Fruit fly (Drosophila melanogaster) whole organism, embryonic: ENCODE data around the gene Fam92.

ENCODE experiments used
- Atf3 ChIP-seq: fragments of 200-800 bp; sonication (Bioruptor generic); optimal IDR thresholded peaks from 3 replicates; lab custom pipeline; 2016; ENCODE audit warnings: missing biosample characterization, missing genetic modification characterization
- Blimp-1 ChIP-seq: fragments of 200-800 bp; sonication (Bioruptor generic); optimal IDR thresholded peaks from 3 replicates; lab custom pipeline; 2018; ENCODE audit warnings: missing biosample characterization, missing genetic modification characterization, mild to moderate bottlenecking, moderate library complexity, missing genetic modification reagents
- CG10267 ChIP-seq: fragments of 200-800 bp; sonication (Bioruptor generic); optimal IDR thresholded peaks from 2 replicates; lab custom pipeline; 2018; ENCODE audit warnings: missing biosample characterization, mild to moderate bottlenecking, missing genetic modification characterization, moderate library complexity
- CG12155 ChIP-seq: fragments of 200-800 bp; sonication (Bioruptor generic); optimal IDR thresholded peaks from 3 replicates; lab custom pipeline; 2016; ENCODE audit warnings: missing biosample characterization, missing genetic modification characterization
- CG12236 ChIP-seq: fragments of 200-800 bp; sonication (Bioruptor generic); optimal IDR thresholded peaks from 2 replicates; lab custom pipeline; 2016; ENCODE audit warnings: missing biosample characterization, missing genetic modification characterization
- CG13624 ChIP-seq: fragments of 200-800 bp; sonication (Bioruptor generic); optimal IDR thresholded peaks from 2 replicates; lab custom pipeline; 2016; ENCODE audit warnings: missing biosample characterization, missing genetic modification characterization
- CG17612 ChIP-seq: fragments of 200-800 bp; sonication (Bioruptor generic); IDR thresholded peaks from 2 replicates; pipeline ENCODE4 v1.3.6; 2022; ENCODE audit warnings: missing biosample characterization, missing genetic modification characterization
- CG17829 ChIP-seq: fragments of 200-800 bp; optimal IDR thresholded peaks from 2 replicates; lab custom pipeline; 2019; ENCODE audit warnings: missing biosample characterization, mild to moderate bottlenecking, missing genetic modification characterization, moderate library complexity
- CG18619 ChIP-seq: fragments of 200-800 bp; sonication (Bioruptor generic); optimal IDR thresholded peaks from 3 replicates; lab custom pipeline; 2017; ENCODE audit warnings: missing biosample characterization, mild to moderate bottlenecking, missing genetic modification characterization
- CG2129 ChIP-seq: fragments of 200-800 bp; sonication (Bioruptor generic); IDR thresholded peaks from 2 replicates; pipeline ENCODE4 v1.3.6; 2022; ENCODE audit warnings: missing biosample characterization, missing genetic modification characterization; ENCODE audit not compliant: partially characterized antibody
- CG3281 ChIP-seq: fragments of 200-800 bp; sonication (Bioruptor generic); optimal IDR thresholded peaks from 3 replicates; lab custom pipeline; 2017; ENCODE audit warnings: missing biosample characterization, mild to moderate bottlenecking, missing genetic modification characterization
- CG3838 ChIP-seq: fragments of 200-800 bp; sonication (Bioruptor generic); optimal IDR thresholded peaks from 3 replicates; lab custom pipeline; 2016; ENCODE audit warnings: missing biosample characterization, missing genetic modification characterization
- CG6272 ChIP-seq: fragments of 200-800 bp; sonication (Bioruptor generic); IDR thresholded peaks from 2 replicates; pipeline ENCODE4 v1.3.6; 2022; ENCODE audit warnings: missing biosample characterization, missing genetic modification characterization
- CG6654 ChIP-seq: fragments of 200-800 bp; sonication (Bioruptor generic); optimal IDR thresholded peaks from 2 replicates; lab custom pipeline; 2017; ENCODE audit warnings: missing biosample characterization, mild to moderate bottlenecking, missing genetic modification characterization
- CG6689 ChIP-seq: fragments of 200-800 bp; sonication (Bioruptor generic); IDR thresholded peaks from 2 replicates; pipeline ENCODE4 v1.3.6; 2022; ENCODE audit warnings: missing biosample characterization, missing genetic modification characterization
- CG7271 ChIP-seq: fragments of 200-800 bp; sonication (Bioruptor generic); optimal IDR thresholded peaks from 2 replicates; lab custom pipeline; 2018; ENCODE audit warnings: missing biosample characterization, mild to moderate bottlenecking, missing genetic modification characterization, moderate library complexity
- CG8478 ChIP-seq: fragments of >200 bp; optimal IDR thresholded peaks from 2 replicates; lab custom pipeline; 2018
- CG9876 ChIP-seq: fragments of 200-800 bp; sonication (Bioruptor generic); optimal IDR thresholded peaks from 2 replicates; lab custom pipeline; 2016; ENCODE audit warnings: missing biosample characterization, missing genetic modification characterization
- E2f2 ChIP-seq: fragments of 200-800 bp; sonication (Bioruptor generic); IDR thresholded peaks from 2 replicates; pipeline ENCODE4 v1.3.6; 2022; ENCODE audit warnings: missing biosample characterization, missing genetic modification characterization
- Hmx ChIP-seq: fragments of 200-800 bp; sonication (Bioruptor generic); optimal IDR thresholded peaks from 2 replicates; lab custom pipeline; 2016; ENCODE audit warnings: missing biosample characterization, missing genetic modification characterization
- Hr3 ChIP-seq: fragments of 200-800 bp; sonication (Bioruptor generic); optimal IDR thresholded peaks from 3 replicates; lab custom pipeline; 2016; ENCODE audit warnings: missing biosample characterization, missing genetic modification characterization
- Hr39 ChIP-seq: fragments of >200 bp; optimal IDR thresholded peaks from 2 replicates; lab custom pipeline; 2017
- Hsf ChIP-seq: fragments of 200-800 bp; sonication (Bioruptor generic); optimal IDR thresholded peaks from 3 replicates; lab custom pipeline; 2016; ENCODE audit warnings: missing biosample characterization, missing genetic modification characterization
- Lhr ChIP-seq: fragments of 200-800 bp; sonication (Bioruptor generic); optimal IDR thresholded peaks from 3 replicates; lab custom pipeline; 2017; ENCODE audit warnings: mild to moderate bottlenecking, missing biosample characterization, missing genetic modification reagents, missing genetic modification characterization
- Lpt ChIP-seq: fragments of >200 bp; optimal IDR thresholded peaks from 2 replicates; lab custom pipeline; 2018; ENCODE audit warnings: missing biosample characterization, missing genetic modification characterization
- NC2α ChIP-seq: fragments of 200-800 bp; sonication (Bioruptor generic); optimal IDR thresholded peaks from 2 replicates; lab custom pipeline; 2016; ENCODE audit warnings: missing biosample characterization, missing genetic modification characterization
- Neu2 ChIP-seq: fragments of 200-800 bp; sonication (Bioruptor generic); optimal IDR thresholded peaks from 3 replicates; lab custom pipeline; 2016; ENCODE audit warnings: missing biosample characterization, missing genetic modification characterization, borderline replicate concordance
- Pdp1 ChIP-seq, 2 experiments: fragments of 200-800 bp; sonication (Bioruptor generic); optimal IDR thresholded peaks; 3 replicates each; lab custom pipeline; 2016; ENCODE audit warnings: missing biosample characterization in 2 of 2, missing genetic modification characterization in 2 of 2, mild to moderate bottlenecking in 1 of 2, moderate library complexity in 1 of 2
- Ptx1 ChIP-seq: fragments of 200-800 bp; sonication (Bioruptor generic); IDR thresholded peaks from 2 replicates; pipeline ENCODE4 v1.3.6; 2022; ENCODE audit warnings: missing biosample characterization, missing genetic modification characterization
- Ravus ChIP-seq: fragments of 200-800 bp; sonication (Bioruptor generic); IDR thresholded peaks from 2 replicates; pipeline ENCODE4 v1.3.6; 2022; ENCODE audit warnings: missing biosample characterization, missing genetic modification characterization
- ab ChIP-seq: fragments of 200-800 bp; sonication (Bioruptor generic); optimal IDR thresholded peaks from 2 replicates; lab custom pipeline; 2016; ENCODE audit warnings: missing biosample characterization, missing genetic modification characterization
- btn ChIP-seq: fragments of 200-800 bp; sonication (Bioruptor generic); optimal IDR thresholded peaks from 2 replicates; lab custom pipeline; 2016; ENCODE audit warnings: missing biosample characterization, missing genetic modification characterization
- crc ChIP-seq: fragments of 200-800 bp; sonication (Bioruptor generic); optimal IDR thresholded peaks from 2 replicates; lab custom pipeline; 2016; ENCODE audit warnings: missing biosample characterization, missing genetic modification characterization
- emc ChIP-seq: fragments of 200-800 bp; sonication (Bioruptor generic); optimal IDR thresholded peaks from 2 replicates; lab custom pipeline; 2016; ENCODE audit warnings: missing biosample characterization, missing genetic modification characterization
- eve ChIP-seq, 2 experiments: fragments of >200 bp; optimal IDR thresholded peaks; 2 replicates each; lab custom pipeline; 2017; ENCODE audit warnings: missing biosample characterization in 2 of 2, missing genetic modification characterization in 2 of 2
- gce ChIP-seq: fragments of 200-800 bp; sonication (Bioruptor generic); IDR thresholded peaks from 3 replicates; pipeline ENCODE4 v1.3.6; 2022; ENCODE audit warnings: missing biosample characterization, missing genetic modification characterization
- gfzf ChIP-seq: fragments of 200-800 bp; sonication (Bioruptor generic); optimal IDR thresholded peaks from 2 replicates; lab custom pipeline; 2016; ENCODE audit warnings: missing biosample characterization, mild to moderate bottlenecking, missing genetic modification characterization, moderate library complexity
- grn ChIP-seq: fragments of 200-800 bp; sonication (Bioruptor generic); optimal IDR thresholded peaks from 3 replicates; lab custom pipeline; 2017; ENCODE audit warnings: missing biosample characterization, missing genetic modification characterization
- gsb ChIP-seq: fragments of 200-800 bp; sonication (Bioruptor generic); IDR thresholded peaks from 2 replicates; pipeline ENCODE4 v1.3.6; 2022; ENCODE audit warnings: missing biosample characterization, missing genetic modification characterization
- gt ChIP-seq: fragments of 200-800 bp; sonication (Bioruptor generic); IDR thresholded peaks from 2 replicates; pipeline ENCODE4 v1.3.6; 2022; ENCODE audit warnings: missing biosample characterization, missing genetic modification characterization
- kay ChIP-seq: fragments of 200-800 bp; sonication (Bioruptor generic); optimal IDR thresholded peaks from 2 replicates; lab custom pipeline; 2016; ENCODE audit warnings: missing biosample characterization, missing genetic modification characterization
- knrl ChIP-seq: fragments of 200-800 bp; sonication (Bioruptor generic); IDR thresholded peaks from 3 replicates; pipeline ENCODE4 v1.3.6; 2022; ENCODE audit warnings: missing biosample characterization, missing genetic modification characterization; ENCODE audit not compliant: partially characterized antibody
- lbe ChIP-seq: fragments of 200-800 bp; sonication (Bioruptor generic); optimal IDR thresholded peaks from 2 replicates; lab custom pipeline; 2016; ENCODE audit warnings: missing biosample characterization, mild to moderate bottlenecking, missing genetic modification characterization
- oc ChIP-seq: fragments of 200-800 bp; sonication (Bioruptor generic); optimal IDR thresholded peaks from 2 replicates; lab custom pipeline; 2018; ENCODE audit warnings: missing biosample characterization, mild to moderate bottlenecking, missing genetic modification characterization, moderate library complexity
- odd ChIP-seq: fragments of 200-800 bp; sonication (Bioruptor generic); optimal IDR thresholded peaks from 2 replicates; lab custom pipeline; 2017; ENCODE audit warnings: missing biosample characterization, mild to moderate bottlenecking, missing genetic modification characterization
- onecut ChIP-seq: fragments of 200-800 bp; sonication (Bioruptor generic); IDR thresholded peaks from 2 replicates; pipeline ENCODE4 v1.3.6; 2022; ENCODE audit warnings: missing biosample characterization, missing genetic modification characterization
- phol ChIP-seq: fragments of 200-800 bp; sonication (Bioruptor generic); optimal IDR thresholded peaks from 3 replicates; lab custom pipeline; 2018; ENCODE audit warnings: missing biosample characterization, mild to moderate bottlenecking, missing genetic modification characterization, moderate library complexity
- sc ChIP-seq, 3 experiments: fragments of >200 bp in 2 of 3; fragments of 200-800 bp in 1 of 3; sonication (Bioruptor generic) in 1 of 3; optimal IDR thresholded peaks; 2 replicates in 2 of 3; 3 replicates in 1 of 3; lab custom pipeline; 2017; ENCODE audit warnings: mild to moderate bottlenecking in 1 of 3, missing biosample characterization in 1 of 3, missing genetic modification characterization in 1 of 3, missing genetic modification reagents in 1 of 3
- schlank ChIP-seq: fragments of 200-800 bp; sonication (Bioruptor generic); optimal IDR thresholded peaks from 2 replicates; lab custom pipeline; 2018; ENCODE audit warnings: missing biosample characterization, mild to moderate bottlenecking, missing genetic modification characterization
- sisA ChIP-seq: fragments of 200-800 bp; sonication (Bioruptor generic); IDR thresholded peaks from 2 replicates; pipeline ENCODE4 v1.3.6; 2022; ENCODE audit warnings: missing biosample characterization, missing genetic modification characterization
- wdn ChIP-seq: fragments of 200-800 bp; sonication (Bioruptor generic); IDR thresholded peaks from 2 replicates; pipeline ENCODE4 v1.3.6; 2022; ENCODE audit warnings: missing biosample characterization, missing genetic modification characterization
- zf30C ChIP-seq: fragments of 200-800 bp; sonication (Bioruptor generic); optimal IDR thresholded peaks from 3 replicates; lab custom pipeline; 2018; ENCODE audit warnings: missing biosample characterization, mild to moderate bottlenecking, missing genetic modification characterization

Fam92 gene

DNA sequence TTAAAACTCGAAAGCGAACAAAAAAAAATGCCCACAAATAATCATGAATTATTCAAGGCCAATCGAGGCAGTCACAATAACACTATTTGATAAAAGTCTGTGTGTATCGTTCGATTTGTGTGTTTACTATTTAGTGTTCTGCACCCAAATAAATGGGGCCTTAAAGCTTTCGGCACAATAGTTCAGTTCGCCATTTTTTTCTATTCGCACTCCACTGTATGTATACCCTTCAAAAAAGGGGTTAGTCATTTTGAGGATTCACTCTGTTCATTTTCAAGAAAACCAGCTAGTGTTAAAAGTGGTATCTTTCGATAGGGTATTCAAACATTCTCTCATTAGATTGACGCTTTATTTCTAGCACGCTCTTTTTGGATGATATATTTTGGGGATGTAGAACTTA is 43.0 kb downstream of the Fam92 start (continued):
- peak; percentile 27 for TF ChIP-seq Ptx1 (GFP tag; lab: Robert Waterston, UW)
- no peak for TF ChIP-seq sisA
- TF ChIP-seq odd (GFP tag; lab: Kevin White, UChicago) = no peak
- TF ChIP-seq gsb (GFP tag; lab: Robert Waterston, UW) = peak; percentile 64; the same call in 1 of the 2 replicates
- TF ChIP-seq gce = no peak
- TF ChIP-seq CG8478 (lab: Kevin White, UChicago) = no peak
- no peak for TF ChIP-seq oc (tag; lab: Kevin White, UChicago)
- TF ChIP-seq CG7271 = no peak
- TF ChIP-seq kay (GFP tag; lab: Kevin White, UChicago) = peak; percentile 17
- TF ChIP-seq CG12236 (GFP tag; lab: Kevin White, UChicago) = no peak
- TF ChIP-seq CG6689 (GFP tag; lab: Robert Waterston, UW) = 0 out of 2 replicates have a peak, but pooled peaks have one; percentile 7
- TF ChIP-seq Neu2 (GFP tag; lab: Kevin White, UChicago) = no peak
- no peak for TF ChIP-seq NC2α (GFP tag; lab: Kevin White, UChicago)
- no peak for TF ChIP-seq onecut (GFP tag; lab: Robert Waterston, UW)
- TF ChIP-seq lbe (GFP tag; lab: Kevin White, UChicago) = no peak
- peak; percentile 16 for TF ChIP-seq crc
- TF ChIP-seq CG9876 (GFP tag; lab: Kevin White, UChicago) = no peak
- no peak for TF ChIP-seq Hr39 (lab: Kevin White, UChicago)
- TF ChIP-seq CG13624 = peak; percentile 80
- TF ChIP-seq Lhr (GFP tag; lab: Kevin White, UChicago) = no peak
- no peak for TF ChIP-seq CG6272 (GFP tag; lab: Robert Waterston, UW)
- TF ChIP-seq zf30C = no peak
- TF ChIP-seq eve (GFP tag; optimal IDR thresholded peaks at IDR 0.05; lab: Kevin White, UChicago) = peak in 1 of 2 experiments; percentile 9
- TF ChIP-seq CG3281 (GFP tag; lab: Kevin White, UChicago) = peak; percentile 68
- TF ChIP-seq btn (GFP tag; lab: Kevin White, UChicago) = no peak
- no peak for TF ChIP-seq Hr3
- TF ChIP-seq phol (tag; lab: Kevin White, UChicago) = no peak
- peak; percentile 35 for TF ChIP-seq Hsf (GFP tag; lab: Kevin White, UChicago)
- TF ChIP-seq Blimp-1 (GFP tag; lab: Kevin White, UChicago) = no peak
- peak; percentile 33 for TF ChIP-seq emc
- no peak for TF ChIP-seq Hmx
- no peak for TF ChIP-seq gt (GFP tag; lab: Robert Waterston, UW)
- no peak for TF ChIP-seq grn
- peak; percentile 63 for TF ChIP-seq schlank (tag; lab: Kevin White, UChicago)
- TF ChIP-seq ab (GFP tag; lab: Kevin White, UChicago) = no peak
- TF ChIP-seq Pdp1 (GFP tag; optimal IDR thresholded peaks at IDR 0.05; lab: Kevin White, UChicago) = peak; percentile 38 to 39
- TF ChIP-seq CG2129 = no peak
- TF ChIP-seq knrl = no peak
- TF ChIP-seq CG3838 = no peak
- peak; percentile 4 for TF ChIP-seq CG10267 (tag; lab: Kevin White, UChicago)
- TF ChIP-seq gfzf = no peak
- TF ChIP-seq Ravus (GFP tag; lab: Robert Waterston, UW) = no peak
- no peak for TF ChIP-seq E2f2 (GFP tag; lab: Robert Waterston, UW)
- TF ChIP-seq Lpt (GFP tag; lab: Kevin White, UChicago) = no peak
- no peak for TF ChIP-seq Atf3 (GFP tag; lab: Kevin White, UChicago)
- TF ChIP-seq CG18619 (GFP tag; lab: Kevin White, UChicago) = peak; percentile 40
- peak; percentile 67 for TF ChIP-seq CG12155 (GFP tag; lab: Kevin White, UChicago)
- no peak for TF ChIP-seq CG6654 (GFP tag; lab: Kevin White, UChicago)
- no peak for TF ChIP-seq CG17612
- no peak for TF ChIP-seq CG17829 (tag; lab: Kevin White, UChicago)
- peak; percentile 67; the same call in 1 of the 2 replicates for TF ChIP-seq wdn (GFP tag; lab: Robert Waterston, UW)
- no peak for TF ChIP-seq sc (optimal IDR thresholded peaks at IDR 0.05; lab: Kevin White, UChicago)
- no peak for TF ChIP-seq sc (GFP tag; optimal IDR thresholded peaks at IDR 0.05; lab: Kevin White, UChicago)
